Worm (Caenorhabditis elegans) whole organism, L3 larva: ENCODE measurements around the gene cyp-33E2.

Source experiments
- ZK546.5 ChIP-seq: sonication (generic microtip); optimal IDR thresholded peaks from 2 replicates; lab custom pipeline; 2017; ENCODE audit warnings: missing biosample characterization, missing genetic modification characterization
- ceh-82 ChIP-seq: fragments of 150-350 bp; optimal IDR thresholded peaks from 2 replicates; lab custom pipeline; 2014; ENCODE audit warnings: missing biosample characterization, missing genetic modification characterization
- egl-27 ChIP-seq: sonication (generic microtip); optimal IDR thresholded peaks from 4 replicates; lab custom pipeline; 2017; ENCODE audit warnings: missing biosample characterization, missing genetic modification reagents, missing genetic modification characterization
- elt-2 ChIP-seq: sonication (generic microtip); optimal IDR thresholded peaks from 2 replicates; lab custom pipeline; 2016; ENCODE audit warnings: missing genetic modification reagents, mild to moderate bottlenecking, missing genetic modification characterization, missing compliant biosample characterization
- mml-1 ChIP-seq: fragments of 150-350 bp; sonication (generic microtip); optimal IDR thresholded peaks from 3 replicates; lab custom pipeline; 2014; ENCODE audit warnings: missing biosample characterization, missing genetic modification characterization
- nhr-11 ChIP-seq: fragments of 150-350 bp; optimal IDR thresholded peaks from 2 replicates; lab custom pipeline; 2014; ENCODE audit warnings: missing biosample characterization, missing genetic modification characterization
- nhr-23 ChIP-seq: fragments of 150-350 bp; optimal IDR thresholded peaks from 2 replicates; lab custom pipeline; 2014; ENCODE audit warnings: missing biosample characterization, missing genetic modification reagents, missing genetic modification characterization
- nhr-237 ChIP-seq: fragments of 150-350 bp; optimal IDR thresholded peaks from 2 replicates; lab custom pipeline; 2014; ENCODE audit warnings: missing biosample characterization, missing genetic modification characterization
- nhr-77 ChIP-seq: fragments of 150-350 bp; optimal IDR thresholded peaks from 2 replicates; lab custom pipeline; 2014; ENCODE audit warnings: missing biosample characterization, missing genetic modification characterization
- snpc-4 ChIP-seq: fragments of 150-350 bp; optimal IDR thresholded peaks from 2 replicates; lab custom pipeline; 2014; ENCODE audit warnings: missing biosample characterization, missing genetic modification characterization
- unc-62 ChIP-seq: fragments of 150-350 bp; sonication (generic microtip); optimal IDR thresholded peaks from 4 replicates; lab custom pipeline; 2014; ENCODE audit warnings: missing biosample characterization, missing genetic modification reagents, missing genetic modification characterization
- ztf-11 ChIP-seq: fragments of 150-350 bp; optimal IDR thresholded peaks from 2 replicates; lab custom pipeline; 2014; ENCODE audit warnings: missing biosample characterization, missing genetic modification characterization
- ztf-4 ChIP-seq: fragments of 150-350 bp; optimal IDR thresholded peaks from 2 replicates; lab custom pipeline; 2014; ENCODE audit warnings: missing biosample characterization, missing genetic modification characterization

ce11 chrIV:8587057-8587456, 25.1 kb upstream of the cyp-33E2 start:
- TF ChIP-seq ztf-4 (tag; lab: Kevin White, UChicago): no peak
- TF ChIP-seq nhr-11 (tag; lab: Kevin White, UChicago): no peak
- TF ChIP-seq ceh-82 (tag; lab: Kevin White, UChicago): peak; percentile 54
- no peak for TF ChIP-seq snpc-4 (tag; lab: Kevin White, UChicago)
- TF ChIP-seq unc-62 (GFP tag; lab: Kevin White, UChicago): peak; percentile 95
- no peak for TF ChIP-seq nhr-237 (tag; lab: Kevin White, UChicago)
- TF ChIP-seq egl-27 (tag; lab: Kevin White, UChicago): no peak
- TF ChIP-seq elt-2: no peak
- no peak for TF ChIP-seq ztf-11 (tag; lab: Kevin White, UChicago)
- TF ChIP-seq ZK546.5 (tag; lab: Kevin White, UChicago): no peak
- TF ChIP-seq mml-1 (tag; lab: Kevin White, UChicago): no peak
- TF ChIP-seq nhr-77 (tag; lab: Kevin White, UChicago): no peak
- TF ChIP-seq nhr-23 (tag; lab: Kevin White, UChicago): no peak
